Worm (Caenorhabditis elegans): ENCODE measurements around the gene C54E10.3.

Gene C54E10.3

ce11 chrV:18782747-18783146 is 28.1 kb upstream of the C54E10.3 start:
- TF ChIP-seq ztf-23 (GFP tag; IDR thresholded peaks at IDR 0.05) (no peak), tab-1 (GFP tag; IDR thresholded peaks at IDR 0.05) (no peak)

DNA sequence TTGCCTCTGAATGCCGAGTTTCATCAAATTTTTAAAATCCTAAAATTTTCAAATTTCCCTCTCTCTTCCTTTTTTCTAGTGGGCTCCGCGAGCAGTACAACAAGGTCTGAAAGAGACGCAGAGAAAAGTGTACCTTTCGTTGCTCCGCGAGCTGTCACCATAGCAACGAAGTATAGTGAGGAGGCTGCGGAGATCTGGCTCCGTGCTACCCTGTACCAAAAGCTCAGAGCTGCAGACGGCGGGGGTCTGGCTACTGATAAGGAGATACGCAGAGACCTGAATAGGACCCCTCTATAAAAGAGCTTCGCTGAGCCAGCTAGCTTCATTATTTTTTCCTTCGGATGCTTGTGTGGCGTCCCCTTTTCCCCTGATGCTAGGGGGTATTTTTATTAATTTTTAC is 27.3 kb upstream of the C54E10.3 start, which contains the start of gene Y17D7B.10:
TSS of gene Y17D7B.10 (plus strand) at position 243 of the 400 bp plus-strand sequence.
- TF ChIP-seq flt-1 (GFP tag; IDR thresholded peaks at IDR 0.05), result no peak
- TF ChIP-seq med-1 (GFP tag; optimal IDR thresholded peaks at IDR 0.05; ENCODE audit: insufficient read depth), result no peak
- TF ChIP-seq T22C8.4 (GFP tag; IDR thresholded peaks at IDR 0.05), result no peak
- TF ChIP-seq tab-1 (GFP tag; IDR thresholded peaks at IDR 0.05), result no peak
- TF ChIP-seq klf-2 (GFP tag; conservative IDR thresholded peaks at IDR 0.05), result no peak
- TF ChIP-seq ztf-29 (GFP tag; IDR thresholded peaks at IDR 0.05), result no peak
- no peak for TF ChIP-seq cog-1 (tag; optimal IDR thresholded peaks at IDR 0.05)
- TF ChIP-seq ztf-23 (GFP tag; IDR thresholded peaks at IDR 0.05), result no peak
- TF ChIP-seq ref-1 (GFP tag; conservative IDR thresholded peaks at IDR 0.05), result no peak

- TF ChIP-seq med-1 (GFP tag; optimal IDR thresholded peaks at IDR 0.05; ENCODE audit: insufficient read depth), result no peak
- no peak for TF ChIP-seq ztf-23 (GFP tag; IDR thresholded peaks at IDR 0.05)
- TF ChIP-seq ztf-29 (GFP tag; IDR thresholded peaks at IDR 0.05), result no peak
- no peak for TF ChIP-seq cog-1 (tag; optimal IDR thresholded peaks at IDR 0.05)
- TF ChIP-seq klf-2 (GFP tag; conservative IDR thresholded peaks at IDR 0.05), result no peak
- no peak for TF ChIP-seq flt-1 (GFP tag; IDR thresholded peaks at IDR 0.05)
- TF ChIP-seq tab-1 (GFP tag; IDR thresholded peaks at IDR 0.05), result no peak
- TF ChIP-seq ref-1 (GFP tag; conservative IDR thresholded peaks at IDR 0.05), result no peak
- no peak for TF ChIP-seq T22C8.4 (GFP tag; IDR thresholded peaks at IDR 0.05)
Observed at ce11 chrV:18786694-18787093, 24.1 kb upstream of the C54E10.3 start, which contains the start of gene Y17D7B.3. TSS of gene Y17D7B.3 (minus strand) at chrV:18786794.

DNA sequence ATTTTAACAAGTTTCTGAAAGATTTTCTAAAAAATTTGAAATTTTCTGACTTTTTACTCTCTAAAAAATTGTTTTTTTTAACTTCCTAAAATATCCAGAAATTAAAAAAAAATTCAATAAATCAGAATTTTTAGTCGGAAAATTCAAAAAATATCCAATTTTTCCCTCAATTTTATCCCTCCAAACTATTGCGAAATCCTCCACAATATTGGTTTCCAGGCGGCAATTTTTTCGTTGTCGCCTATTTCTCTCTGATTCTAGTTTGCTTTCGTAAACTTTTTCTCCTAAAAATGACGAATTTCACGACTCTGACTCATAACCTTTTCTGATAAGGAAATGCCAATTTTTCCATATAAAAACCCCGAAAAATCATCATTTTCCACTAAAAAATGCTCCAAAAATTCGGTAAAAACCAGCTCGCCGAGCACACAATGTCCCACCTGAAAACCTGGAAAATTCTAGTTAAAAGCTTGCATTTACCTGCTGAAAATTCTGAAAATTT is 23.3 kb upstream of the C54E10.3 start, which contains the start of gene Y17D7B.2:
TSS of gene Y17D7B.2 (plus strand) at position 323 of the 502 bp plus-strand sequence.
- TF ChIP-seq flt-1 (GFP tag; IDR thresholded peaks at IDR 0.05) (no peak), klf-2 (GFP tag; conservative IDR thresholded peaks at IDR 0.05) (no peak), ztf-23 (GFP tag; IDR thresholded peaks at IDR 0.05) (no peak), ztf-29 (GFP tag; IDR thresholded peaks at IDR 0.05) (no peak), cog-1 (tag; optimal IDR thresholded peaks at IDR 0.05) (no peak), T22C8.4 (GFP tag; IDR thresholded peaks at IDR 0.05) (no peak)

ce11 chrV:18790658-18791057 is 20.1 kb upstream of the C54E10.3 start, which contains the start of gene nhr-231:
TSS of gene nhr-231 (plus strand) at chrV:18790958.
- no peak for TF ChIP-seq cog-1 (tag; optimal IDR thresholded peaks at IDR 0.05)
- no peak for TF ChIP-seq ztf-29 (GFP tag; IDR thresholded peaks at IDR 0.05)
- no peak for TF ChIP-seq klf-2 (GFP tag; conservative IDR thresholded peaks at IDR 0.05)
- TF ChIP-seq T22C8.4 (GFP tag; IDR thresholded peaks at IDR 0.05), result no peak
- TF ChIP-seq med-1 (GFP tag; optimal IDR thresholded peaks at IDR 0.05; ENCODE audit: insufficient read depth), result no peak
- no peak for TF ChIP-seq ref-1 (GFP tag; conservative IDR thresholded peaks at IDR 0.05)

DNA sequence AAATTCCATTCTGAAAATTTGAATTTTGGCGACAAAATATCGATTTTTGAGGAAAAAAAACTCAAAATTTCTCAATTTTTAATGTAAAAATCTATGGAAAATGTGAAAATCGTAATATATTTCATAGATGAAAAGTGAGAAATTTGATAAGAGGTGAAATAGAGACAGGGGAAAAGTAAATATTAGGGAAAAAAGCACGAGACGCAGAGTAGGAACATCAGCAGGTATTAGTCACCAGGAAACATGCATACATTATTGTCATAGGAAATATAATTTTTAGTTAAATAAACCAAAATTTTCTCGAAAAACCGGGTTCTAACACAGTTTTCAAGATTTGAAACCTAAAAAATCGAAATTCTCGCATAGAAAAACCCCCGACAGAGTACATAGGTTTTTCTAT is 10.0 kb upstream of the C54E10.3 start, which contains the start of gene nhr-170:
TSS of gene nhr-170 (minus strand) at position 16 of the 400 bp plus-strand sequence.
- TF ChIP-seq cog-1 (tag; optimal IDR thresholded peaks at IDR 0.05) (no peak), T22C8.4 (GFP tag; IDR thresholded peaks at IDR 0.05) (no peak), ztf-23 (GFP tag; IDR thresholded peaks at IDR 0.05) (no peak), ref-1 (GFP tag; conservative IDR thresholded peaks at IDR 0.05) (no peak), med-1 (GFP tag; optimal IDR thresholded peaks at IDR 0.05; ENCODE audit: insufficient read depth) (no peak)

DNA sequence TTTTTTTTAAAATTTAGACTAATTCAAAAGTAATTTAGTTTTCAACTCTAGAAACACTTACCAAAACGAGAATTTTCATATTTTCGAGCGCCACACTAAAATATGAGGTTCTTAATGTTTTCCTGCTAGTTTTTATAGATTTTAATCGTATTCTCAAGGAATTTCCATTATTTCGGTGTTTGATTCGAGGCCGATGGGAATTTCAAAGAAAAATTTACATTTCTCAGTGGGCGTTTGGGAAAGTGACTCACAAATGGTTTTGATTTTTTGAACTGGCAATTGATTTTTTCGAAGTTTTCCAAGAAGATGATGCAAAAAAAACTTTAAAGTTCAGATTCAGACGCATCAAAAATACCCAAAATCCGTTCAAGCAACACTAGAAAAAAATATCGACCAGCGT is 8.7 kb upstream of the C54E10.3 start, which contains the start of gene C54E10.11:
TSS of gene C54E10.11 (minus strand) at position 101 of the 400 bp plus-strand sequence.
- no peak for TF ChIP-seq T22C8.4 (GFP tag; IDR thresholded peaks at IDR 0.05)
- TF ChIP-seq cog-1 (tag; optimal IDR thresholded peaks at IDR 0.05), result no peak
- TF ChIP-seq ref-1 (GFP tag; conservative IDR thresholded peaks at IDR 0.05), result no peak

- no peak for TF ChIP-seq cog-1 (tag; optimal IDR thresholded peaks at IDR 0.05)
- no peak for TF ChIP-seq ztf-23 (GFP tag; IDR thresholded peaks at IDR 0.05)
- no peak for TF ChIP-seq flt-1 (GFP tag; IDR thresholded peaks at IDR 0.05)
- TF ChIP-seq klf-2 (GFP tag; conservative IDR thresholded peaks at IDR 0.05), result no peak
- no peak for TF ChIP-seq tab-1 (GFP tag; IDR thresholded peaks at IDR 0.05)
- TF ChIP-seq med-1 (GFP tag; optimal IDR thresholded peaks at IDR 0.05; ENCODE audit: insufficient read depth), result no peak
- TF ChIP-seq T22C8.4 (GFP tag; IDR thresholded peaks at IDR 0.05), result no peak
- TF ChIP-seq ref-1 (GFP tag; conservative IDR thresholded peaks at IDR 0.05), result no peak
- TF ChIP-seq ztf-29 (GFP tag; IDR thresholded peaks at IDR 0.05), result no peak
Observed at ce11 chrV:18803260-18803659, 7.5 kb upstream of the C54E10.3 start, which contains the start of gene C54E10.10. TSS of gene C54E10.10 (minus strand) at chrV:18803360.

- TF ChIP-seq cog-1 (tag; optimal IDR thresholded peaks at IDR 0.05) (no peak), ref-1 (GFP tag; conservative IDR thresholded peaks at IDR 0.05) (no peak), med-1 (GFP tag; optimal IDR thresholded peaks at IDR 0.05; ENCODE audit: insufficient read depth) (no peak), ztf-23 (GFP tag; IDR thresholded peaks at IDR 0.05) (no peak)
Observed at ce11 chrV:18806409-18806808, 4.4 kb upstream of the C54E10.3 start, which contains the start of gene sri-10. TSS of gene sri-10 (minus strand) at chrV:18806509.

DNA sequence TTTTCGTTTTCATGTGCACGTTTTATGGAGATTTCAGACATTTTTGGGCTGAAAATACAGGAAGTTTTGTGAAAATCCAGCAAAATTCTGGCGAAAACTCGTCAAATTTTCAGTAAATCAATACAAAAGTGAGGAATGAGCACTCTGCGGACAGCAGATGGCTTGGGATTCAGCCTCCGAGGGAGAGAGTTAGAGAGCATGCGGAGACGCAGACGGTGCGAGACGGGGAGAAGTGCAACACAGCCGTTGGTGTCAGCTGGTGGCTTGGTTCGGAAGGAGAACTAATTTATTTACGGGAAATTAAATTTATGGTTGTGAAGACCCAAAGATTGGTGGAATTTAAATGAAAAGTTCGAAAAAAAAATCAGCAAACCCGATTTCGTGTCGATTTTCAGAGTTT is 2.2 kb upstream of the C54E10.3 start, which contains the start of gene C54E10.6:
TSS of gene C54E10.6 (minus strand) at position 109 of the 400 bp plus-strand sequence.
- TF ChIP-seq flt-1 (GFP tag; IDR thresholded peaks at IDR 0.05), result no peak
- 0 out of 2 replicates have a peak, but pooled peaks have one; percentile 14 for TF ChIP-seq T22C8.4 (GFP tag; IDR thresholded peaks at IDR 0.05)
- no peak for TF ChIP-seq tab-1 (GFP tag; IDR thresholded peaks at IDR 0.05)
- TF ChIP-seq klf-2 (GFP tag; conservative IDR thresholded peaks at IDR 0.05), result no peak
- TF ChIP-seq ref-1 (GFP tag; conservative IDR thresholded peaks at IDR 0.05), result no peak
- no peak for TF ChIP-seq ztf-29 (GFP tag; IDR thresholded peaks at IDR 0.05)
- TF ChIP-seq cog-1 (tag; optimal IDR thresholded peaks at IDR 0.05), result no peak

All from whole organism, midembryonic.